Worm (Caenorhabditis elegans): Measurements from ENCODE around the gene clec-6.

ce11 chrIII:4866762-4867161 is 20.5 kb downstream of the clec-6 start, which contains the start of gene C35D10.17:
- TF ChIP-seq somi-1 (GFP tag; optimal IDR thresholded peaks at IDR 0.05) (no peak), C06A6.2 (GFP tag; conservative IDR thresholded peaks at IDR 0.05) (no peak), lin-26 (GFP tag; IDR thresholded peaks at IDR 0.05) (no peak), B0336.3 (GFP tag; IDR thresholded peaks at IDR 0.05) (no peak), hmg-20 (GFP tag; IDR thresholded peaks at IDR 0.05) (no peak), egl-18 (GFP tag; IDR thresholded peaks at IDR 0.05) (no peak), sea-2 (GFP tag; IDR thresholded peaks at IDR 0.05) (no peak)
